Fruit fly (Drosophila melanogaster): ENCODE data around the gene HIP-R.

- no peak for TF ChIP-seq usp (GFP tag; optimal IDR thresholded peaks at IDR 0.05)
- no peak for TF ChIP-seq CG8478 (optimal IDR thresholded peaks at IDR 0.05)
Measured at dm6 chrX:3778952-3779502, 10.7 kb upstream of the HIP-R start.
